Worm (Caenorhabditis elegans): ENCODE measurements around the gene F21G4.5.

DNA sequence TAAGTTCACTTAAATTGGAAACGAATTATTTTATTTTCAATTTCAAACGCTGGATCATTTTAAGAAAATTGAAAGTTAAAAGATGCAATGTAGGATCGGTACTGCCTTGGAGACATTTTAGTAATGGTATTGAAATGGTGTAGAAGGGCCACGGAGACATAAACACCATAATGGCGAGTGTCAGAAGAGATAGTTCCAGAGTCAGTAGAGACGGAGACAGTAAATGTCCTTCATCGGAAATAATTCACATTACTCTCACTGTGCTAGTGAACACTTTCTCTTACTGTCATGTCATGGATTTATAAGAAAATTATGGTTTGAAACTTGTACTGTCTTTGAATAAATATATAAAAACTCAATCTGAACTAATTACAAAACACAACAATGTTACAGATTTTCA, 12.9 kb upstream of the F21G4.5 start:
- TF ChIP-seq ceh-79 (tag; optimal IDR thresholded peaks at IDR 0.05) (no peak), efl-1 (GFP tag; optimal IDR thresholded peaks at IDR 0.05) (no peak), nhr-120 (GFP tag; IDR thresholded peaks at IDR 0.05) (no peak), sptf-2 (GFP tag; optimal IDR thresholded peaks at IDR 0.05) (no peak)

All from whole organism, young adult.